Worm (Caenorhabditis elegans): ENCODE data around the gene F01D5.5.

F01D5.5 gene

ce11 chrII:14018192-14018591, 16.1 kb upstream of the F01D5.5 start (continued):
- TF ChIP-seq dpl-1 (GFP tag; optimal IDR thresholded peaks at IDR 0.05): peak; percentile 28 to 67 (median 50)
- peak; percentile 55 for TF ChIP-seq unc-86 (tag; optimal IDR thresholded peaks at IDR 0.05)
- no peak for TF ChIP-seq Y116A8C.19 (tag; optimal IDR thresholded peaks at IDR 0.05; ENCODE audit: borderline replicate concordance)
- TF ChIP-seq tbx-2 (tag; optimal IDR thresholded peaks at IDR 0.05): peak; percentile 80
- peak; percentile 81 for TF ChIP-seq lin-39 (tag; optimal IDR thresholded peaks at IDR 0.05)
- TF ChIP-seq C04F5.9 (tag; optimal IDR thresholded peaks at IDR 0.05): peak; percentile 57
- TF ChIP-seq vab-15 (tag; optimal IDR thresholded peaks at IDR 0.05): no peak
- peak; percentile 44 for TF ChIP-seq fos-1 (tag; optimal IDR thresholded peaks at IDR 0.05)
- no peak for TF ChIP-seq nhr-84 (tag; optimal IDR thresholded peaks at IDR 0.05)
- TF ChIP-seq mab-9 (GFP tag; IDR thresholded peaks at IDR 0.05): 0 out of 2 replicates have a peak, but pooled peaks have one; percentile 55
- no peak for TF ChIP-seq nhr-237 (tag; optimal IDR thresholded peaks at IDR 0.05)
- peak; percentile 48 for TF ChIP-seq nhr-76 (tag; optimal IDR thresholded peaks at IDR 0.05)
- peak; percentile 30 for TF ChIP-seq hlh-4 (tag; optimal IDR thresholded peaks at IDR 0.05)
- TF ChIP-seq fkh-10 (GFP tag; optimal IDR thresholded peaks at IDR 0.05): no peak
- peak; percentile 92 for TF ChIP-seq nhr-19 (GFP tag; conservative IDR thresholded peaks at IDR 0.05)
- peak; percentile 49 for TF ChIP-seq isw-1 (GFP tag; IDR thresholded peaks at IDR 0.05)
- peak; percentile 49 for TF ChIP-seq nhr-11 (tag; optimal IDR thresholded peaks at IDR 0.05)
- TF ChIP-seq hlh-17 (GFP tag; optimal IDR thresholded peaks at IDR 0.05; ENCODE audit: borderline replicate concordance): no peak
- peak; percentile 23 for TF ChIP-seq unc-130 (tag; optimal IDR thresholded peaks at IDR 0.05)
- TF ChIP-seq pax-3 (tag; optimal IDR thresholded peaks at IDR 0.05): peak; percentile 67
- TF ChIP-seq C16A3.4 (tag; optimal IDR thresholded peaks at IDR 0.05): no peak
- peak; percentile 34 for TF ChIP-seq skn-1 (tag; optimal IDR thresholded peaks at IDR 0.05)
- peak; percentile 91 for TF ChIP-seq snu-23 (GFP tag; optimal IDR thresholded peaks at IDR 0.05)
- peak; percentile 40 to 80 for TF ChIP-seq lin-35 (GFP tag; optimal IDR thresholded peaks at IDR 0.05)
- TF ChIP-seq sptf-1 (tag; optimal IDR thresholded peaks at IDR 0.05): no peak
- peak; percentile 79 for TF ChIP-seq ceh-8 (GFP tag; optimal IDR thresholded peaks at IDR 0.05)
- TF ChIP-seq aly-2 (tag; optimal IDR thresholded peaks at IDR 0.05): peak; percentile 82
- TF ChIP-seq nhr-47 (tag; optimal IDR thresholded peaks at IDR 0.05): peak; percentile 93
- TF ChIP-seq lir-3 (tag; optimal IDR thresholded peaks at IDR 0.05; ENCODE audit: poor library complexity): peak; percentile 34
- peak; percentile 91 for TF ChIP-seq nhr-20 (tag; optimal IDR thresholded peaks at IDR 0.05)
- peak; percentile 65 for TF ChIP-seq egl-13 (tag; optimal IDR thresholded peaks at IDR 0.05)
- peak; percentile 100 for TF ChIP-seq snpc-4 (tag; optimal IDR thresholded peaks at IDR 0.05)
- peak; percentile 85 for TF ChIP-seq sup-37 (GFP tag; optimal IDR thresholded peaks at IDR 0.05)
- TF ChIP-seq zip-4 (GFP tag; optimal IDR thresholded peaks at IDR 0.05): peak; percentile 81
- TF ChIP-seq ztf-4 (tag; optimal IDR thresholded peaks at IDR 0.05): peak; percentile 53
- TF ChIP-seq unc-30 (tag; optimal IDR thresholded peaks at IDR 0.05): no peak
- peak; percentile 71 for TF ChIP-seq jun-1 (tag; optimal IDR thresholded peaks at IDR 0.05)
- peak; percentile 30 for TF ChIP-seq lin-13 (GFP tag; optimal IDR thresholded peaks at IDR 0.05)
- TF ChIP-seq F16B12.6 (tag; optimal IDR thresholded peaks at IDR 0.05): peak; percentile 3
- peak; percentile 92 for TF ChIP-seq swsn-7 (tag; optimal IDR thresholded peaks at IDR 0.05)
- TF ChIP-seq ets-5 (GFP tag; IDR thresholded peaks at IDR 0.05): no peak
- peak in 2 of 6 experiments; percentile 67 to 70 for TF ChIP-seq elt-3 (tag; optimal IDR thresholded peaks at IDR 0.05)
- no peak for TF ChIP-seq alr-1 (tag; optimal IDR thresholded peaks at IDR 0.05; ENCODE audit: borderline replicate concordance)
- TF ChIP-seq pag-3 (tag; optimal IDR thresholded peaks at IDR 0.05; ENCODE audit: borderline replicate concordance, insufficient read depth): peak; percentile 54
- peak; percentile 97 for TF ChIP-seq ama-1 (optimal IDR thresholded peaks at IDR 0.05)
- TF ChIP-seq unc-98 (GFP tag; IDR thresholded peaks at IDR 0.05): no peak
- TF ChIP-seq sox-4 (tag; optimal IDR thresholded peaks at IDR 0.05): peak; percentile 77
- TF ChIP-seq mep-1 (tag; optimal IDR thresholded peaks at IDR 0.05): peak; percentile 79
- peak; percentile 94 for TF ChIP-seq nhr-71 (tag; optimal IDR thresholded peaks at IDR 0.05)

Measured in whole organism, L1 larva.